Fruit fly (Drosophila melanogaster) whole organism, adult: ENCODE results near the gene CG8028.

ENCODE experiments used
- CG11617 ChIP-seq: fragments of 200-800 bp; sonication (Bioruptor generic); optimal IDR thresholded peaks from 2 replicates; lab custom pipeline; 2017; ENCODE audit warnings: mild to moderate bottlenecking, missing biosample characterization, missing genetic modification reagents, missing genetic modification characterization
- CG33017 ChIP-seq: fragments of 200-800 bp; sonication (Bioruptor generic); optimal IDR thresholded peaks from 2 replicates; lab custom pipeline; 2018; ENCODE audit warnings: missing biosample characterization, mild to moderate bottlenecking, missing genetic modification characterization, moderate library complexity
- CG5204 ChIP-seq: fragments of 200-800 bp; sonication (Bioruptor generic); optimal IDR thresholded peaks from 2 replicates; lab custom pipeline; 2016; ENCODE audit warnings: missing biosample characterization, missing genetic modification characterization
- CG7045 ChIP-seq: fragments of 200-800 bp; sonication (Bioruptor generic); optimal IDR thresholded peaks from 2 replicates; lab custom pipeline; 2017; ENCODE audit warnings: missing biosample characterization, mild to moderate bottlenecking, missing genetic modification characterization
- Crg-1 ChIP-seq: fragments of 200-800 bp; sonication (Bioruptor generic); optimal IDR thresholded peaks from 2 replicates; lab custom pipeline; 2016; ENCODE audit warnings: missing biosample characterization, missing genetic modification characterization
- Hr96 ChIP-seq: fragments of 200-800 bp; sonication (Bioruptor generic); optimal IDR thresholded peaks from 2 replicates; lab custom pipeline; 2016; ENCODE audit warnings: missing biosample characterization, missing genetic modification characterization
- Mnt ChIP-seq: fragments of 200-800 bp; sonication (Bioruptor generic); optimal IDR thresholded peaks from 2 replicates; lab custom pipeline; 2016; ENCODE audit warnings: missing biosample characterization, mild to moderate bottlenecking, missing genetic modification characterization
- kay ChIP-seq: fragments of 200-800 bp; sonication (Bioruptor generic); peaks from one replicate; lab custom pipeline; 2016; ENCODE audit warnings: missing biosample characterization, missing genetic modification characterization, borderline replicate concordance

DNA sequence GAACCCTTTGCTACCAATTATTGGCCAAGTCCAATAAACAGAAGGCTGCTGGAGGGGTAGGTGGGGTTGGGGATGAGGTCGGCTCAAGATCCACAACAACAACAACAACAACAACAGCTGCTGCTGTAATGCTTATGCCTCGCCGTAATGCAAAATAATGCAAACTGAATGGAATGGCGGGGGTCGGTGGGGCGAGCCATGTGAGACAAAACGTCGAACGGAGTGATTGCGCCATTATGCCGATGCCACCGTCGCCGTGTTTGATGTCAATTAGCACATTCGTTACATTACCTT, 19.5 kb downstream of the CG8028 start:
- TF ChIP-seq CG5204 (GFP tag; lab: Kevin White, UChicago): no peak
- TF ChIP-seq Mnt (GFP tag; lab: Kevin White, UChicago): peak; percentile 30
- no peak for TF ChIP-seq CG11617 (GFP tag; lab: Kevin White, UChicago)
- TF ChIP-seq Hr96: no peak
- TF ChIP-seq CG33017 (tag; lab: Kevin White, UChicago): no peak
- TF ChIP-seq CG7045 (GFP tag; lab: Kevin White, UChicago): no peak
- TF ChIP-seq kay (GFP tag; lab: Kevin White, UChicago): no peak
- TF ChIP-seq Crg-1 (GFP tag; lab: Kevin White, UChicago): no peak
